Worm (Caenorhabditis elegans) whole organism, L4 larva: ENCODE results near the gene F19C7.2.

Experiments
- F37D6.2 ChIP-seq: sonication (generic microtip); optimal IDR thresholded peaks from 2 replicates; lab custom pipeline; 2016; ENCODE audit warnings: mild to moderate bottlenecking, missing genetic modification characterization, missing compliant biosample characterization
- F49E8.2 ChIP-seq: sonication (generic microtip); optimal IDR thresholded peaks from 2 replicates; lab custom pipeline; 2016; ENCODE audit warnings: missing compliant biosample characterization, mild to moderate bottlenecking, missing genetic modification characterization, borderline replicate concordance
- T26A8.4 ChIP-seq: fragments of 200-800 bp; sonication (Bioruptor generic); IDR thresholded peaks from 2 replicates; pipeline ENCODE4 v1.3.6; 2022; ENCODE audit warnings: missing genetic modification characterization, missing compliant biosample characterization
- Y105C5A.15 ChIP-seq: fragments of 200-800 bp; sonication (Bioruptor generic); IDR thresholded peaks from 2 replicates; pipeline ENCODE4 v1.3.6; 2022; ENCODE audit warnings: missing genetic modification characterization, missing compliant biosample characterization
- Y48G9A.11 ChIP-seq: fragments of 200-800 bp; sonication (Bioruptor generic); IDR thresholded peaks from 2 replicates; pipeline ENCODE4 v1.3.6; 2022; ENCODE audit warnings: missing genetic modification reagents, missing genetic modification characterization, missing compliant biosample characterization
- Y75B8A.6 ChIP-seq: fragments of 200-800 bp; sonication (Bioruptor generic); IDR thresholded peaks from 2 replicates; pipeline ENCODE4 v1.3.6; 2022; ENCODE audit warnings: missing genetic modification reagents, missing genetic modification characterization, missing compliant biosample characterization
- ZK337.2 ChIP-seq: fragments of 200-800 bp; sonication (Bioruptor generic); IDR thresholded peaks from 2 replicates; pipeline ENCODE4 v1.3.6; 2022; ENCODE audit warnings: missing genetic modification reagents, missing genetic modification characterization, missing compliant biosample characterization
- aha-1 ChIP-seq: fragments of 150-350 bp; peaks from one replicate; lab custom pipeline; 2014; ENCODE audit warnings: missing biosample characterization, missing genetic modification characterization
- aly-2 ChIP-seq: sonication (generic microtip); optimal IDR thresholded peaks from 2 replicates; lab custom pipeline; 2018; ENCODE audit warnings: missing biosample characterization, missing genetic modification characterization
- arid-1 ChIP-seq: fragments of 200-800 bp; sonication (Bioruptor generic); conservative IDR thresholded peaks from 2 replicates; pipeline ENCODE4 v1.3.6; 2022; ENCODE audit warnings: missing genetic modification reagents, missing genetic modification characterization, missing compliant biosample characterization
- ceh-20 ChIP-seq: fragments of 200-800 bp; sonication (Bioruptor generic); IDR thresholded peaks from 2 replicates; pipeline ENCODE4 v1.3.6; 2022; ENCODE audit warnings: missing genetic modification reagents, missing genetic modification characterization, missing compliant biosample characterization
- ceh-28 ChIP-seq: fragments of 150-350 bp; optimal IDR thresholded peaks from 2 replicates; lab custom pipeline; 2014; ENCODE audit warnings: missing biosample characterization, missing genetic modification reagents, missing genetic modification characterization
- ces-1 ChIP-seq: fragments of 150-350 bp; sonication (generic microtip); optimal IDR thresholded peaks from 4 replicates; lab custom pipeline; 2014; ENCODE audit warnings: missing biosample characterization, missing genetic modification reagents, missing genetic modification characterization
- daf-12 ChIP-seq: fragments of 150-350 bp; optimal IDR thresholded peaks from 2 replicates; lab custom pipeline; 2014; ENCODE audit warnings: missing biosample characterization, missing genetic modification reagents, missing genetic modification characterization
- daf-16 ChIP-seq, 3 experiments: sonication (generic microtip); optimal IDR thresholded peaks; 2 replicates each; lab custom pipeline; 2016 to 2017; ENCODE audit warnings: missing genetic modification characterization in 3 of 3, missing genetic modification reagents in 3 of 3, mild to moderate bottlenecking in 2 of 3, missing compliant biosample characterization in 2 of 3, missing biosample characterization in 1 of 3, moderate library complexity in 1 of 3
- daf-8 ChIP-seq: fragments of 200-800 bp; sonication (Bioruptor generic); IDR thresholded peaks from 2 replicates; pipeline ENCODE4 v1.3.6; 2022; ENCODE audit warnings: missing genetic modification characterization, missing compliant biosample characterization
- dmd-6 ChIP-seq: fragments of 200-800 bp; sonication (Bioruptor generic); IDR thresholded peaks from 2 replicates; pipeline ENCODE4 v1.3.6; 2022; ENCODE audit warnings: missing genetic modification reagents, missing genetic modification characterization, missing compliant biosample characterization
- duxl-1 ChIP-seq: sonication (generic microtip); optimal IDR thresholded peaks from 2 replicates; lab custom pipeline; 2016; ENCODE audit warnings: mild to moderate bottlenecking, missing genetic modification characterization, moderate library complexity, missing compliant biosample characterization; ENCODE audit not compliant: poor library complexity
- egl-27 ChIP-seq: sonication (generic microtip); optimal IDR thresholded peaks from 3 replicates; lab custom pipeline; 2017; ENCODE audit warnings: missing biosample characterization, missing genetic modification reagents, missing genetic modification characterization
- hif-1 ChIP-seq, 2 experiments: sonication (generic microtip); optimal IDR thresholded peaks; 2 replicates each; lab custom pipeline; 2016 to 2017; ENCODE audit warnings: missing compliant biosample characterization in 2 of 2, missing genetic modification characterization in 2 of 2, missing genetic modification reagents in 2 of 2, missing genotype in 2 of 2, mild to moderate bottlenecking in 1 of 2
- hlh-11 ChIP-seq: fragments of 200-800 bp; sonication (Bioruptor generic); optimal IDR thresholded peaks from 2 replicates; lab custom pipeline; 2018; ENCODE audit warnings: mild to moderate bottlenecking, missing genetic modification characterization, missing compliant biosample characterization
- hmg-1.1 ChIP-seq: fragments of 200-800 bp; sonication (Bioruptor generic); IDR thresholded peaks from 2 replicates; pipeline ENCODE4 v1.3.6; 2022; ENCODE audit warnings: missing genetic modification reagents, missing genetic modification characterization, missing compliant biosample characterization
- jun-1 ChIP-seq: fragments of 150-350 bp; optimal IDR thresholded peaks from 2 replicates; lab custom pipeline; 2014; ENCODE audit warnings: missing biosample characterization, missing genetic modification reagents, missing genetic modification characterization
- lin-13 ChIP-seq: fragments of 150-350 bp; optimal IDR thresholded peaks from 2 replicates; lab custom pipeline; 2014; ENCODE audit warnings: missing biosample characterization, missing genetic modification reagents, missing genetic modification characterization
- lin-29 ChIP-seq: fragments of 200-800 bp; sonication (Bioruptor generic); IDR thresholded peaks from 2 replicates; pipeline ENCODE4 v1.3.6; 2022; ENCODE audit warnings: missing genetic modification reagents, missing genetic modification characterization, missing compliant biosample characterization
- lin-39 ChIP-seq: fragments of 150-350 bp; optimal IDR thresholded peaks from 2 replicates; lab custom pipeline; 2014; ENCODE audit warnings: missing biosample characterization, missing genetic modification reagents, missing genetic modification characterization
- mdl-1 ChIP-seq, 2 experiments: fragments of 150-350 bp in 1 of 2; sonication (generic microtip) in 1 of 2; optimal IDR thresholded peaks; 2 replicates each; lab custom pipeline; 2014 to 2017; ENCODE audit warnings: missing biosample characterization in 2 of 2, missing genetic modification characterization in 2 of 2
- mep-1 ChIP-seq: fragments of 150-350 bp; sonication (generic microtip); optimal IDR thresholded peaks from 3 replicates; lab custom pipeline; 2014; ENCODE audit warnings: missing biosample characterization, missing genetic modification characterization
- mes-2 ChIP-seq: sonication (generic microtip); optimal IDR thresholded peaks from 2 replicates; lab custom pipeline; 2016; ENCODE audit warnings: missing genotype, mild to moderate bottlenecking, missing genetic modification characterization, missing compliant biosample characterization; ENCODE audit not compliant: poor library complexity, severe bottlenecking
- nhr-102 ChIP-seq: sonication (generic microtip); optimal IDR thresholded peaks from 2 replicates; lab custom pipeline; 2016; ENCODE audit warnings: mild to moderate bottlenecking, missing genetic modification characterization, moderate library complexity, missing compliant biosample characterization
- nhr-11 ChIP-seq: fragments of 150-350 bp; optimal IDR thresholded peaks from 2 replicates; lab custom pipeline; 2014; ENCODE audit warnings: missing biosample characterization, missing genetic modification characterization
- nhr-237 ChIP-seq: sonication (generic microtip); optimal IDR thresholded peaks from 2 replicates; lab custom pipeline; 2017; ENCODE audit warnings: missing biosample characterization, missing genetic modification characterization
- nhr-28 ChIP-seq: fragments of 150-350 bp; optimal IDR thresholded peaks from 2 replicates; lab custom pipeline; 2014; ENCODE audit warnings: missing biosample characterization, missing genetic modification characterization
- nhr-41 ChIP-seq: fragments of 200-800 bp; sonication (Bioruptor generic); IDR thresholded peaks from 2 replicates; pipeline ENCODE4 v1.3.6; 2022; ENCODE audit warnings: missing genetic modification reagents, missing genetic modification characterization, missing compliant biosample characterization
- nhr-42 ChIP-seq: fragments of 200-800 bp; sonication (Bioruptor generic); IDR thresholded peaks from 2 replicates; pipeline ENCODE4 v1.3.6; 2022; ENCODE audit warnings: missing genetic modification characterization, missing compliant biosample characterization
- nhr-6 ChIP-seq: fragments of 150-350 bp; optimal IDR thresholded peaks from 2 replicates; lab custom pipeline; 2014; ENCODE audit warnings: missing biosample characterization, missing genetic modification characterization
- nhr-76 ChIP-seq: fragments of 150-350 bp; optimal IDR thresholded peaks from 2 replicates; lab custom pipeline; 2014; ENCODE audit warnings: missing biosample characterization, missing genetic modification characterization
- nhr-77 ChIP-seq: fragments of 150-350 bp; optimal IDR thresholded peaks from 2 replicates; lab custom pipeline; 2014; ENCODE audit warnings: missing biosample characterization, missing genetic modification characterization
- php-3 ChIP-seq: fragments of 200-800 bp; sonication (Bioruptor generic); IDR thresholded peaks from 2 replicates; pipeline ENCODE4 v1.3.6; 2022; ENCODE audit warnings: missing genetic modification reagents, missing genetic modification characterization, missing compliant biosample characterization
- pqm-1 ChIP-seq: sonication (generic microtip); optimal IDR thresholded peaks from 2 replicates; lab custom pipeline; 2017; ENCODE audit warnings: missing biosample characterization, missing genetic modification characterization
- rbr-2 ChIP-seq: sonication (generic microtip); optimal IDR thresholded peaks from 2 replicates; lab custom pipeline; 2016; ENCODE audit warnings: missing genotype, missing genetic modification characterization, missing compliant biosample characterization
- skn-1 ChIP-seq: fragments of 150-350 bp; optimal IDR thresholded peaks from 2 replicates; lab custom pipeline; 2014; ENCODE audit warnings: missing biosample characterization, missing genetic modification characterization
- snpc-4 ChIP-seq: fragments of 150-350 bp; optimal IDR thresholded peaks from 2 replicates; lab custom pipeline; 2014; ENCODE audit warnings: missing biosample characterization, missing genetic modification characterization
- spr-1 ChIP-seq: sonication (generic microtip); optimal IDR thresholded peaks from 2 replicates; lab custom pipeline; 2016; ENCODE audit warnings: mild to moderate bottlenecking, missing genetic modification characterization, missing compliant biosample characterization
- spr-3 ChIP-seq: fragments of 200-800 bp; sonication (Bioruptor generic); optimal IDR thresholded peaks from 2 replicates; lab custom pipeline; 2018; ENCODE audit warnings: mild to moderate bottlenecking, missing genetic modification characterization, missing compliant biosample characterization
- tag-97 ChIP-seq: fragments of 200-800 bp; sonication (Bioruptor generic); IDR thresholded peaks from 2 replicates; pipeline ENCODE4 v1.3.6; 2022; ENCODE audit warnings: missing genetic modification characterization, missing compliant biosample characterization
- tra-1 ChIP-seq: fragments of 200-800 bp; sonication (Bioruptor generic); IDR thresholded peaks from 2 replicates; pipeline ENCODE4 v1.3.6; 2022; ENCODE audit warnings: missing genetic modification reagents, missing genetic modification characterization, missing compliant biosample characterization
- unc-62 ChIP-seq, 3 experiments: fragments of 150-350 bp in 1 of 3; sonication (generic microtip); optimal IDR thresholded peaks in 2 of 3; peaks in 1 of 3; 1 replicate in 1 of 3; 2 replicates in 2 of 3; lab custom pipeline; 2014 to 2017; ENCODE audit warnings: missing biosample characterization in 3 of 3, missing genetic modification characterization in 3 of 3, missing genetic modification reagents in 3 of 3, missing genotype in 1 of 3
- zip-11 ChIP-seq: fragments of 200-800 bp; sonication (Bioruptor generic); IDR thresholded peaks from 2 replicates; pipeline ENCODE4 v1.3.6; 2022; ENCODE audit warnings: missing genetic modification characterization, missing compliant biosample characterization

The F19C7.2 gene

DNA sequence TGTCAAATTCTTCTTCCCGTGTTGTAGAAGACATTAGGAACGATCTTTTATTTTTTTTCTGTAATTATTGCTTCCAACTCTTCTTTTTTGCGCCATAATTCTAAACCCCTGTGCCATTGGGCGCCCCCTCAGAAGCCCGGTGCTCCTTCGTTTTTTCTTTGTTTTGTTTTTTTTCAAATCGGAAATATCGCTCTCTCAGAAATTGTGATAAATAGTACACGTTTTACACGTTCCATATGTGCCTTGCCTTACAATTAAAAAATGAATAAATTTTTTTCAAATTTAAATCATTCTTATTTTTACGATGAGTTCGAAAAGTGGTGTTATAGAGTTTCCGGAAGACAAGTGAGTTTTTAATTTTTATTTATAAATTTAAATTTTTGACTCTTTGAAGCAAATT lies 49.7 kb downstream of the F19C7.2 start, which contains the start of gene F29B9.7:
Gene F29B9.7, plus strand, starts transcription at position 301 of the 400 bp plus-strand sequence.
- TF ChIP-seq nhr-237 (tag; lab: Kevin White, UChicago) (no peak), unc-62 (GFP tag; optimal IDR thresholded peaks at IDR 0.05 in 1 of 2; lab: Kevin White, UChicago) (peak in 1 of 2 experiments; percentile 11), unc-62 (tag; optimal IDR thresholded peaks at IDR 0.05; lab: Kevin White, UChicago) (no peak)

ce11 chrIV:4650624-4651094 lies 50.9 kb downstream of the F19C7.2 start, which contains the start of gene ubc-9:
Gene ubc-9 (plus strand): TSS chrIV:4651044.
- no peak for TF ChIP-seq ces-1 (GFP tag; lab: Kevin White, UChicago)
- peak; percentile 80 for TF ChIP-seq hmg-1.1 (GFP tag; lab: Robert Waterston, UW)
- no peak for TF ChIP-seq skn-1
- no peak for TF ChIP-seq daf-12 (tag; lab: Kevin White, UChicago)
- TF ChIP-seq aha-1, result peak; percentile 96
- TF ChIP-seq rbr-2 (tag; lab: Kevin White, UChicago), result peak; percentile 61
- peak; percentile 77 for TF ChIP-seq ceh-28 (tag; lab: Kevin White, UChicago)
- TF ChIP-seq lin-29 (GFP tag; lab: Robert Waterston, UW), result no peak
- TF ChIP-seq php-3 (GFP tag; lab: Robert Waterston, UW), result no peak
- TF ChIP-seq ZK337.2 (GFP tag; lab: Robert Waterston, UW), result no peak
- TF ChIP-seq spr-1, result peak; percentile 61
- no peak for TF ChIP-seq aly-2 (tag; lab: Kevin White, UChicago)
- TF ChIP-seq mep-1 (tag; lab: Kevin White, UChicago), result peak; percentile 84
- TF ChIP-seq nhr-102 (tag; lab: Kevin White, UChicago), result peak; percentile 40
- peak; percentile 49 for TF ChIP-seq F37D6.2 (tag; lab: Kevin White, UChicago)
- TF ChIP-seq F49E8.2 (tag; lab: Kevin White, UChicago), result peak; percentile 35
- no peak for TF ChIP-seq egl-27
- TF ChIP-seq nhr-42 (GFP tag; lab: Robert Waterston, UW), result no peak
- TF ChIP-seq daf-16 (GFP tag; optimal IDR thresholded peaks at IDR 0.05; lab: Kevin White, UChicago), result no peak
- peak; percentile 44 for TF ChIP-seq daf-16 (tag; optimal IDR thresholded peaks at IDR 0.05; lab: Kevin White, UChicago)
- no peak for TF ChIP-seq daf-8 (GFP tag; lab: Robert Waterston, UW)
- no peak for TF ChIP-seq tag-97 (GFP tag; lab: Robert Waterston, UW)
- TF ChIP-seq zip-11 (GFP tag; lab: Robert Waterston, UW), result no peak
- TF ChIP-seq jun-1, result no peak
- peak; percentile 1 for TF ChIP-seq nhr-6 (tag; lab: Kevin White, UChicago)
- peak; percentile 46 for TF ChIP-seq nhr-28
- TF ChIP-seq nhr-41, result no peak
- TF ChIP-seq hif-1 (tag; optimal IDR thresholded peaks at IDR 0.05; lab: Kevin White, UChicago), result peak in 1 of 2 experiments; percentile 75
- TF ChIP-seq dmd-6 (GFP tag; lab: Robert Waterston, UW), result peak; percentile 51
- peak; percentile 48 for TF ChIP-seq nhr-11
- peak; percentile 74 for TF ChIP-seq hlh-11
- TF ChIP-seq Y105C5A.15, result no peak
- TF ChIP-seq arid-1 (GFP tag; lab: Robert Waterston, UW), result peak; percentile 32; the same call in 1 of the 2 replicates
- TF ChIP-seq snpc-4 (tag; lab: Kevin White, UChicago), result no peak
- peak; percentile 31 for TF ChIP-seq duxl-1 (tag; lab: Kevin White, UChicago)
- TF ChIP-seq nhr-77 (tag; lab: Kevin White, UChicago), result peak; percentile 47
- TF ChIP-seq nhr-76 (tag; lab: Kevin White, UChicago), result no peak
- peak; percentile 92 for TF ChIP-seq lin-13 (GFP tag; lab: Kevin White, UChicago)
- peak; percentile 61; the same call in 1 of the 2 replicates for TF ChIP-seq ceh-20 (GFP tag; lab: Robert Waterston, UW)
- TF ChIP-seq tra-1 (GFP tag; lab: Robert Waterston, UW), result no peak
- no peak for TF ChIP-seq Y75B8A.6
- peak; percentile 61; the same call in 1 of the 2 replicates for TF ChIP-seq T26A8.4 (GFP tag; lab: Robert Waterston, UW)
- TF ChIP-seq mes-2 (tag; lab: Kevin White, UChicago), result peak; percentile 90
- TF ChIP-seq pqm-1, result peak; percentile 40
- TF ChIP-seq lin-39, result no peak
- no peak for TF ChIP-seq spr-3 (GFP tag; lab: Kevin White, UChicago)
- no peak for TF ChIP-seq mdl-1 (tag; optimal IDR thresholded peaks at IDR 0.05; lab: Kevin White, UChicago)
- TF ChIP-seq Y48G9A.11, result no peak
